Fruit fly (Drosophila melanogaster) whole organism, prepupa: ENCODE results near the gene Amnionless.
A peak's percentile ranks its signal among the peaks of the same experiment; 100 is the strongest.

Experiments
- CG10631 ChIP-seq: fragments of 200-800 bp; sonication (Bioruptor generic); optimal IDR thresholded peaks from 2 replicates; lab custom pipeline; 2016; ENCODE audit warnings: missing biosample characterization, missing genetic modification characterization
- CG11294 ChIP-seq: fragments of 200-800 bp; sonication (Bioruptor generic); IDR thresholded peaks from 2 replicates; pipeline ENCODE4 v1.3.6; 2022; ENCODE audit warnings: missing biosample characterization, missing genetic modification characterization
- CG11762 ChIP-seq: fragments of 200-800 bp; sonication (Bioruptor generic); optimal IDR thresholded peaks from 3 replicates; lab custom pipeline; 2016; ENCODE audit warnings: missing biosample characterization, missing genetic modification characterization; ENCODE audit not compliant: insufficient read depth
- CG11902 ChIP-seq: fragments of 200-800 bp; sonication (Bioruptor generic); optimal IDR thresholded peaks from 3 replicates; lab custom pipeline; 2016; ENCODE audit warnings: missing biosample characterization, missing genetic modification characterization
- CG15336 ChIP-seq: fragments of 200-800 bp; sonication (Bioruptor generic); IDR thresholded peaks from 2 replicates; pipeline ENCODE4 v1.3.6; 2022; ENCODE audit warnings: missing biosample characterization, missing genetic modification characterization
- CG16779 ChIP-seq: fragments of 200-800 bp; sonication (Bioruptor generic); optimal IDR thresholded peaks from 3 replicates; lab custom pipeline; 2017; ENCODE audit warnings: missing biosample characterization, mild to moderate bottlenecking, missing genetic modification characterization
- CG3032 ChIP-seq: fragments of 200-800 bp; optimal IDR thresholded peaks from 2 replicates; lab custom pipeline; 2019; ENCODE audit warnings: missing biosample characterization, mild to moderate bottlenecking, missing genetic modification characterization, moderate library complexity
- CG31627 ChIP-seq: fragments of 200-800 bp; sonication (Bioruptor generic); optimal IDR thresholded peaks from 3 replicates; lab custom pipeline; 2016; ENCODE audit warnings: missing biosample characterization, missing genetic modification characterization
- CG32006 ChIP-seq: fragments of 200-800 bp; sonication (Bioruptor generic); optimal IDR thresholded peaks from 3 replicates; lab custom pipeline; 2017; ENCODE audit warnings: missing biosample characterization, mild to moderate bottlenecking, missing genetic modification characterization
- CG34406 ChIP-seq: fragments of 200-800 bp; sonication (Bioruptor generic); optimal IDR thresholded peaks from 3 replicates; lab custom pipeline; 2016; ENCODE audit warnings: missing biosample characterization, missing genetic modification characterization
- CG3919 ChIP-seq: fragments of 200-800 bp; sonication (Bioruptor generic); optimal IDR thresholded peaks from 3 replicates; lab custom pipeline; 2016; ENCODE audit warnings: missing biosample characterization, missing genetic modification characterization
- CG6163 ChIP-seq: fragments of 200-800 bp; sonication (Bioruptor generic); IDR thresholded peaks from 3 replicates; pipeline ENCODE4 v1.3.6; 2022; ENCODE audit warnings: missing biosample characterization, missing genetic modification characterization
- CG6792 ChIP-seq: fragments of 200-800 bp; sonication (Bioruptor generic); optimal IDR thresholded peaks from 3 replicates; lab custom pipeline; 2016; ENCODE audit warnings: missing biosample characterization, missing genetic modification characterization
- CG6808 ChIP-seq: fragments of 200-800 bp; sonication (Bioruptor generic); optimal IDR thresholded peaks from 3 replicates; lab custom pipeline; 2017; ENCODE audit warnings: missing biosample characterization, missing genetic modification characterization, mild to moderate bottlenecking, moderate library complexity, missing genetic modification reagents
- CG6854 ChIP-seq: fragments of 200-800 bp; sonication (Bioruptor generic); optimal IDR thresholded peaks from 2 replicates; lab custom pipeline; 2017; ENCODE audit warnings: missing biosample characterization, mild to moderate bottlenecking, missing genetic modification characterization
- CG7368 ChIP-seq: fragments of 200-800 bp; sonication (Bioruptor generic); optimal IDR thresholded peaks from 3 replicates; lab custom pipeline; 2016; ENCODE audit warnings: missing biosample characterization, missing genetic modification characterization
- CG8119 ChIP-seq: fragments of 200-800 bp; sonication (Bioruptor generic); IDR thresholded peaks from 3 replicates; pipeline ENCODE4 v1.3.6; 2022; ENCODE audit warnings: missing biosample characterization, missing genetic modification characterization
- CG8319 ChIP-seq: fragments of 200-800 bp; sonication (Bioruptor generic); optimal IDR thresholded peaks from 3 replicates; lab custom pipeline; 2016; ENCODE audit warnings: missing biosample characterization, missing genetic modification characterization
- CG8632 ChIP-seq: fragments of 200-800 bp; sonication (Bioruptor generic); optimal IDR thresholded peaks from 3 replicates; lab custom pipeline; 2016; ENCODE audit warnings: missing biosample characterization, missing genetic modification characterization
- CG9139 ChIP-seq: fragments of 200-800 bp; sonication (Bioruptor generic); optimal IDR thresholded peaks from 3 replicates; lab custom pipeline; 2017; ENCODE audit warnings: missing biosample characterization, mild to moderate bottlenecking, missing genetic modification characterization
- Eip75B ChIP-seq: fragments of 200-800 bp; sonication (Bioruptor generic); optimal IDR thresholded peaks from 3 replicates; lab custom pipeline; 2016; ENCODE audit warnings: missing biosample characterization, missing genetic modification characterization
- Eip78C ChIP-seq: fragments of 200-800 bp; sonication (Bioruptor generic); peaks from one replicate; lab custom pipeline; 2016; ENCODE audit warnings: missing biosample characterization, missing genetic modification characterization
- Eip93F ChIP-seq: fragments of 200-800 bp; sonication (Bioruptor generic); optimal IDR thresholded peaks from 2 replicates; lab custom pipeline; 2016; ENCODE audit warnings: missing biosample characterization, mild to moderate bottlenecking, missing genetic modification characterization
- Ets96B ChIP-seq: fragments of 200-800 bp; optimal IDR thresholded peaks from 2 replicates; lab custom pipeline; 2019; ENCODE audit warnings: missing biosample characterization, mild to moderate bottlenecking, missing genetic modification characterization, moderate library complexity
- Gug ChIP-seq: fragments of 200-800 bp; sonication (Bioruptor generic); IDR thresholded peaks from 2 replicates; pipeline ENCODE4 v1.3.6; 2022; ENCODE audit warnings: missing biosample characterization, missing genetic modification characterization
- Hr4 ChIP-seq: fragments of 200-800 bp; sonication (Bioruptor generic); optimal IDR thresholded peaks from 3 replicates; lab custom pipeline; 2016; ENCODE audit warnings: missing biosample characterization, missing genetic modification characterization
- Lpt ChIP-seq: fragments of 200-800 bp; sonication (Bioruptor generic); optimal IDR thresholded peaks from 3 replicates; lab custom pipeline; 2016; ENCODE audit warnings: missing biosample characterization, missing genetic modification characterization
- Met ChIP-seq: fragments of 200-800 bp; sonication (Bioruptor generic); optimal IDR thresholded peaks from 3 replicates; lab custom pipeline; 2016; ENCODE audit warnings: missing biosample characterization, missing genetic modification characterization
- Smox ChIP-seq: fragments of 200-800 bp; sonication (Bioruptor generic); optimal IDR thresholded peaks from 3 replicates; lab custom pipeline; 2016; ENCODE audit warnings: missing biosample characterization, missing genetic modification characterization
- acj6 ChIP-seq: fragments of 200-800 bp; sonication (Bioruptor generic); optimal IDR thresholded peaks from 3 replicates; lab custom pipeline; 2016; ENCODE audit warnings: missing biosample characterization, missing genetic modification characterization
- cyc ChIP-seq: fragments of 200-800 bp; sonication (Bioruptor generic); optimal IDR thresholded peaks from 3 replicates; lab custom pipeline; 2016; ENCODE audit warnings: missing biosample characterization, missing genetic modification characterization
- dac ChIP-seq: fragments of 200-800 bp; sonication (Bioruptor generic); optimal IDR thresholded peaks from 2 replicates; lab custom pipeline; 2017; ENCODE audit warnings: missing biosample characterization, mild to moderate bottlenecking, missing genetic modification characterization
- dsx ChIP-seq: fragments of 200-800 bp; optimal IDR thresholded peaks from 3 replicates; lab custom pipeline; 2019; ENCODE audit warnings: missing biosample characterization, mild to moderate bottlenecking, missing genetic modification characterization, moderate library complexity; ENCODE audit not compliant: poor library complexity, severe bottlenecking
- eg ChIP-seq: fragments of 200-800 bp; sonication (Bioruptor generic); IDR thresholded peaks from 3 replicates; pipeline ENCODE4 v1.3.6; 2022; ENCODE audit warnings: missing biosample characterization, missing genetic modification characterization
- esn ChIP-seq: fragments of 200-800 bp; sonication (Bioruptor generic); optimal IDR thresholded peaks from 2 replicates; lab custom pipeline; 2016; ENCODE audit warnings: missing biosample characterization, mild to moderate bottlenecking, missing genetic modification characterization, moderate library complexity
- fd59A ChIP-seq: fragments of 200-800 bp; sonication (Bioruptor generic); optimal IDR thresholded peaks from 2 replicates; lab custom pipeline; 2017; ENCODE audit warnings: missing biosample characterization, mild to moderate bottlenecking, missing genetic modification characterization, missing genetic modification reagents
- fd85E ChIP-seq: fragments of 200-800 bp; sonication (Bioruptor generic); optimal IDR thresholded peaks from 3 replicates; lab custom pipeline; 2016; ENCODE audit warnings: missing biosample characterization, missing genetic modification characterization
- fkh ChIP-seq: fragments of 200-800 bp; sonication (Bioruptor generic); optimal IDR thresholded peaks from 3 replicates; lab custom pipeline; 2017; ENCODE audit warnings: missing biosample characterization, mild to moderate bottlenecking, missing genetic modification characterization, moderate library complexity
- net ChIP-seq: fragments of 200-800 bp; sonication (Bioruptor generic); optimal IDR thresholded peaks from 3 replicates; lab custom pipeline; 2016; ENCODE audit warnings: missing biosample characterization, missing genetic modification characterization
- pdm3 ChIP-seq: fragments of 200-800 bp; sonication (Bioruptor generic); optimal IDR thresholded peaks from 3 replicates; lab custom pipeline; 2016; ENCODE audit warnings: missing biosample characterization, missing genetic modification characterization
- salr ChIP-seq, 2 experiments: fragments of 200-800 bp; sonication (Bioruptor generic); optimal IDR thresholded peaks; 3 replicates each; lab custom pipeline; 2016 to 2018; ENCODE audit warnings: missing biosample characterization in 2 of 2, missing genetic modification characterization in 2 of 2, mild to moderate bottlenecking in 1 of 2
- spab ChIP-seq: fragments of 200-800 bp; sonication (Bioruptor generic); optimal IDR thresholded peaks from 2 replicates; lab custom pipeline; 2017; ENCODE audit warnings: missing biosample characterization, mild to moderate bottlenecking, missing genetic modification characterization, missing genetic modification reagents
- ss ChIP-seq, 2 experiments: fragments of 200-800 bp; sonication (Bioruptor generic); optimal IDR thresholded peaks; 2 replicates in 1 of 2; 3 replicates in 1 of 2; lab custom pipeline; 2017 to 2018; ENCODE audit warnings: mild to moderate bottlenecking in 2 of 2, missing biosample characterization in 2 of 2, missing genetic modification characterization in 2 of 2, moderate library complexity in 1 of 2
- svp ChIP-seq: fragments of 200-800 bp; sonication (Bioruptor generic); peaks from one replicate; lab custom pipeline; 2016; ENCODE audit warnings: missing biosample characterization, missing genetic modification characterization
- topi ChIP-seq: fragments of 200-800 bp; sonication (Bioruptor generic); optimal IDR thresholded peaks from 3 replicates; lab custom pipeline; 2016; ENCODE audit warnings: missing biosample characterization, missing genetic modification characterization

The Amnionless gene

DNA sequence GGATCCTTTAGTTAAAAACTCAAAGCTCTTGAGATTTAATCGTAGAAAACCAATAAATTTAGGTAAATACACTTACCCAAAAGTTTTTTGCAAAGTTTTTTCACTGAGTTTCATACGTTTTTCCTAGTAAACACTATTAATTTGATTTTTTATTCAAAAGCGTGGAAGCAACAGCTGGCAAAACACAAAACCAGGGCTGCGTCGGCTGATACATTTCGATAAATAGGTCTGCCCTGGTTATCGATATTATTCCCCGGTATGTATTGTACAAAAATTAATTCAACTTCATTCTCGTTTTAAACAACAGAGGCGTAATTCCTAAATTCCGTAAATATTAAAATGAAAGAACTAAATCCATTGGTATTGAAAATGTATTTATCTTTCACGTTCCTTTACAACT lies 17.4 kb downstream of the Amnionless start, which contains the start of gene Dus1:
Gene Dus1 (minus strand): TSS at position 192 of the 400 bp plus-strand sequence.
- TF ChIP-seq dsx: no peak
- TF ChIP-seq Eip78C (GFP tag; lab: Kevin White, UChicago): peak; percentile 40
- TF ChIP-seq CG8319 (GFP tag; lab: Kevin White, UChicago): no peak

DNA sequence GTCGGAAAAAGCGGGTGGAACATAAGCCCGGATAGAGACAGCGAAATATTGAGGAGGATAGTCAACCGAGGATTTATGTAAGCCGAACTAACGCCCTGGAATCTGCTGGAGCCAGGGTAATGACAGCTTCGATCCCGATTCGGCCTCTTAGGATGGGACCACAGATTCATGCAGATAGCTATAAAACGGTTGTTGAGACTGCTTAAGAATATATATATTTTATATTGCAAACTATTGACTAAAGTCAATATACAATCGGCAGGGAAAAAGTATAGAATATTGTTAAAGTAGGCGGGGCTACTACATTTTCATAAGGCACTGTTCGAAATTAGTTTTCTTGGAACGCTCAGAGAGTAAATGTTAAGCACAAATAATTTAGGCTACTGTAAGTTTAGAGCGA lies 20.2 kb downstream of the Amnionless start, which contains the start of gene CG3345:
Gene CG3345 (plus strand): TSS at position 301 of the 400 bp plus-strand sequence.
- TF ChIP-seq CG31627 (GFP tag; lab: Kevin White, UChicago) (no peak), svp (GFP tag; lab: Kevin White, UChicago) (no peak), CG11902 (GFP tag; lab: Kevin White, UChicago) (no peak), salr (GFP tag; optimal IDR thresholded peaks at IDR 0.05; lab: Kevin White, UChicago) (no peak)

DNA sequence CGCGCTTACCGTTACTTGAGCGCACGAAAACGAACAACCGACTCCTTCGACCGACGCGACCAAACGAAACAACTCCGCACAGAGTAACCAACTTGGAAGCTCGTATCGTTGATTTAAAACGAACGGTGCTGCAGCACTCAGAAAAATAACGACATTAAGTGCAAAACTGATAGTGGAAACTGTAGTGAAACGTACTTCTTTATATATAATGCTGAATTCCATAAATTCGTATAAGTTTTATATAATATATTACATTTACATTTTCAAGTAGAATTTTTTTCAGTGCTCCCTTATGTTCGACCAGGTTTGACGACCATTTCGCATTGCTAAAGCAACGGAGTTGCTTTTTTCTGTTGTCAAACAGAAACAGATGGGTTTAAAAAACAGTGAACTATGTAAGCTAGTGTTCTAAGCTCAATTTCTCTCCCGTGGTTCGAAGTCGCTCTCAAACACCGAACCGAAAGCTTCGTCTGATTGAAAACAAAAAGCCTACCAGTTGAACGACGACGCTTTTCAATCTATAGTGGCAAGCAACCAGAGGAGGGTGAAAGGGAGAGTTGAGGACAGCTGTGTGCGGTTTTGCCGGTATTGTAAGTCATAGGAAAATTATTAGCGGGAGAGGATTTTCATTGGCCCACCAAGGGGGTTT lies 21.4 kb downstream of the Amnionless start, which contains the start of gene CG17075:
Gene CG17075 (minus strand): TSS at position 65 of the 649 bp plus-strand sequence.
- peak; percentile 67 for TF ChIP-seq fkh (GFP tag; lab: Kevin White, UChicago)
- TF ChIP-seq cyc (GFP tag; lab: Kevin White, UChicago): peak; percentile 77
- no peak for TF ChIP-seq CG6854 (GFP tag; lab: Kevin White, UChicago)
- TF ChIP-seq Eip78C (GFP tag; lab: Kevin White, UChicago): peak; percentile 95
- no peak for TF ChIP-seq spab
- peak; percentile 93 for TF ChIP-seq net (GFP tag; lab: Kevin White, UChicago)
- peak; percentile 96 for TF ChIP-seq CG6163
- peak; percentile 90 for TF ChIP-seq dac (GFP tag; lab: Kevin White, UChicago)
- peak; percentile 89 for TF ChIP-seq Lpt (GFP tag; lab: Kevin White, UChicago)
- TF ChIP-seq dsx: peak; percentile 78
- TF ChIP-seq CG8119 (GFP tag; lab: Robert Waterston, UW): peak; percentile 97
- no peak for TF ChIP-seq svp (GFP tag; lab: Kevin White, UChicago)
- peak; percentile 69 for TF ChIP-seq CG31627 (GFP tag; lab: Kevin White, UChicago)
- TF ChIP-seq CG9139 (GFP tag; lab: Kevin White, UChicago): peak; percentile 34
- TF ChIP-seq eg: peak; percentile 97
- peak; percentile 72 for TF ChIP-seq fd59A (GFP tag; lab: Kevin White, UChicago)
- TF ChIP-seq CG16779 (tag; lab: Kevin White, UChicago): peak; percentile 89
- TF ChIP-seq ss (GFP tag; optimal IDR thresholded peaks at IDR 0.05; lab: Kevin White, UChicago): peak; percentile 73 to 82
- TF ChIP-seq acj6 (GFP tag; lab: Kevin White, UChicago): peak; percentile 86
- peak; percentile 92 for TF ChIP-seq Gug (GFP tag; lab: Robert Waterston, UW)
- TF ChIP-seq CG32006 (GFP tag; lab: Kevin White, UChicago): peak; percentile 96
- TF ChIP-seq CG6808 (GFP tag; lab: Kevin White, UChicago): peak; percentile 71
- TF ChIP-seq Smox (GFP tag; lab: Kevin White, UChicago): no peak
- TF ChIP-seq CG7368 (GFP tag; lab: Kevin White, UChicago): peak; percentile 81
- peak; percentile 58 to 83 for TF ChIP-seq salr (GFP tag; optimal IDR thresholded peaks at IDR 0.05; lab: Kevin White, UChicago)
- TF ChIP-seq CG6792: peak; percentile 82
- TF ChIP-seq Eip93F (GFP tag; lab: Kevin White, UChicago): no peak
- peak; percentile 32 for TF ChIP-seq fd85E (GFP tag; lab: Kevin White, UChicago)
- TF ChIP-seq CG15336 (GFP tag; lab: Robert Waterston, UW): peak; percentile 98
- TF ChIP-seq Eip75B: peak; percentile 90
- TF ChIP-seq CG10631: peak; percentile 87
- peak; percentile 80 for TF ChIP-seq CG34406 (GFP tag; lab: Kevin White, UChicago)
- no peak for TF ChIP-seq Met (GFP tag; lab: Kevin White, UChicago)
- TF ChIP-seq CG3919 (GFP tag; lab: Kevin White, UChicago): peak; percentile 90
- peak; percentile 75 for TF ChIP-seq CG8319 (GFP tag; lab: Kevin White, UChicago)
- TF ChIP-seq CG8632 (GFP tag; lab: Kevin White, UChicago): peak; percentile 78
- peak; percentile 87 for TF ChIP-seq Ets96B (tag; lab: Kevin White, UChicago)
- no peak for TF ChIP-seq pdm3
- TF ChIP-seq Hr4: peak; percentile 95
- TF ChIP-seq CG11762: peak; percentile 82
- peak; percentile 79 for TF ChIP-seq CG3032
- peak; percentile 88 for TF ChIP-seq esn (GFP tag; lab: Kevin White, UChicago)
- peak; percentile 79 for TF ChIP-seq topi (GFP tag; lab: Kevin White, UChicago)
- peak; percentile 83 for TF ChIP-seq CG11294 (GFP tag; lab: Robert Waterston, UW)
